Fruit fly (Drosophila melanogaster): ENCODE measurements around the gene CG15211.

The CG15211 gene

dm6 chrX:10729921-10730873 lies 42.1 kb upstream of the CG15211 start (continued):
- TF ChIP-seq CG3726 (GFP tag; IDR thresholded peaks at IDR 0.05) (no peak), CG11085 (GFP tag; IDR thresholded peaks at IDR 0.05) (no peak), CG9817 (tag; optimal IDR thresholded peaks at IDR 0.05) (no peak), CG10565 (GFP tag; optimal IDR thresholded peaks at IDR 0.05) (no peak), fd3F (GFP tag; optimal IDR thresholded peaks at IDR 0.05) (no peak), CG2202 (tag; optimal IDR thresholded peaks at IDR 0.05) (no peak)

dm6 chrX:10731357-10731756 lies 41.0 kb upstream of the CG15211 start:
- TF ChIP-seq chinmo (GFP tag; IDR thresholded peaks at IDR 0.05; ENCODE audit: partially characterized antibody) (0 out of 4 replicates have a peak, but pooled peaks have one; percentile 73), CG1832 (GFP tag; optimal IDR thresholded peaks at IDR 0.05) (peak; percentile 22), crol (GFP tag; IDR thresholded peaks at IDR 0.05) (peak; percentile 92), cad (GFP tag; optimal IDR thresholded peaks at IDR 0.05) (peak; percentile 9), sd (tag; optimal IDR thresholded peaks at IDR 0.05) (peak; percentile 50), abd-A (tag; optimal IDR thresholded peaks at IDR 0.05) (peak; percentile 95), CG15479 (GFP tag; optimal IDR thresholded peaks at IDR 0.05) (peak; percentile 53), CG7786 (GFP tag; optimal IDR thresholded peaks at IDR 0.05) (no peak), cg (GFP tag; optimal IDR thresholded peaks at IDR 0.05) (peak; percentile 84), wek (GFP tag; optimal IDR thresholded peaks at IDR 0.05) (peak; percentile 37), CG13894 (tag; optimal IDR thresholded peaks at IDR 0.05) (peak; percentile 89), twi (tag; optimal IDR thresholded peaks at IDR 0.05) (no peak), pros (GFP tag; optimal IDR thresholded peaks at IDR 0.05) (peak; percentile 94), lbe (GFP tag; optimal IDR thresholded peaks at IDR 0.05) (no peak), Trl (optimal IDR thresholded peaks at IDR 0.05) (peak in 1 of 2 experiments; percentile 23), Trl (GFP tag; optimal IDR thresholded peaks at IDR 0.05) (no peak), nerfin-1 (tag; optimal IDR thresholded peaks at IDR 0.05) (peak; percentile 87), insv (GFP tag; optimal IDR thresholded peaks at IDR 0.05) (peak in 1 of 2 experiments; percentile 18), sr (GFP tag; IDR thresholded peaks at IDR 0.05) (no peak), kni (GFP tag; optimal IDR thresholded peaks at IDR 0.05) (peak; percentile 77), ranshi (GFP tag; IDR thresholded peaks at IDR 0.05) (no peak), CG2199 (GFP tag; IDR thresholded peaks at IDR 0.05) (peak; percentile 31; the same call in 1 of the 3 replicates), pum (GFP tag; optimal IDR thresholded peaks at IDR 0.05) (no peak)

dm6 chrX:10731801-10732200 lies 40.5 kb upstream of the CG15211 start:
- TF ChIP-seq CG1603 (tag; optimal IDR thresholded peaks at IDR 0.05) (peak; percentile 22), CG3407 (GFP tag; optimal IDR thresholded peaks at IDR 0.05) (peak; percentile 26), Sin3A (optimal IDR thresholded peaks at IDR 0.05) (no peak), Fer2 (tag; optimal IDR thresholded peaks at IDR 0.05) (peak; percentile 16), CG14050 (GFP tag; IDR thresholded peaks at IDR 0.05) (peak; percentile 24; the same call in 1 of the 3 replicates), Bteb2 (GFP tag; optimal IDR thresholded peaks at IDR 0.05) (peak; percentile 9), CG31388 (GFP tag; optimal IDR thresholded peaks at IDR 0.05) (no peak), CG11504 (tag; optimal IDR thresholded peaks at IDR 0.05) (peak; percentile 74), fru (optimal IDR thresholded peaks at IDR 0.05) (no peak), CG6254 (GFP tag; optimal IDR thresholded peaks at IDR 0.05) (peak; percentile 45), esg (GFP tag; conservative IDR thresholded peaks at IDR 0.05) (peak; percentile 43), CG8765 (GFP tag; IDR thresholded peaks at IDR 0.05) (no peak), CG4617 (GFP tag; optimal IDR thresholded peaks at IDR 0.05; ENCODE audit: borderline replicate concordance) (no peak), vvl (GFP tag; IDR thresholded peaks at IDR 0.05) (peak; percentile 75; the same call in 1 of the 2 replicates), CG4282 (GFP tag; optimal IDR thresholded peaks at IDR 0.05) (no peak), CG9215 (GFP tag; IDR thresholded peaks at IDR 0.05) (no peak), Camta (GFP tag; optimal IDR thresholded peaks at IDR 0.05) (peak; percentile 60), Jarid2 (GFP tag; optimal IDR thresholded peaks at IDR 0.05) (no peak), jing (GFP tag; optimal IDR thresholded peaks at IDR 0.05) (no peak)
